Fruit fly (Drosophila melanogaster) whole organism, embryonic: Measurements from ENCODE around the gene CG4660.

ENCODE experiments used
- CG12391 ChIP-seq: fragments of 200-800 bp; sonication (Bioruptor generic); optimal IDR thresholded peaks from 3 replicates; lab custom pipeline; 2018; ENCODE audit warnings: missing biosample characterization, mild to moderate bottlenecking, missing genetic modification characterization, moderate library complexity
- CG13296 ChIP-seq: fragments of 200-800 bp; sonication (Bioruptor generic); optimal IDR thresholded peaks from 3 replicates; lab custom pipeline; 2018; ENCODE audit warnings: missing biosample characterization, mild to moderate bottlenecking, missing genetic modification characterization
- CG15011 ChIP-seq: fragments of 200-800 bp; sonication (Bioruptor generic); optimal IDR thresholded peaks from 3 replicates; lab custom pipeline; 2018; ENCODE audit warnings: missing biosample characterization, mild to moderate bottlenecking, missing genetic modification characterization
- CG17361 ChIP-seq: fragments of 200-800 bp; sonication (Bioruptor generic); IDR thresholded peaks from 3 replicates; pipeline ENCODE4 v1.3.6; 2022; ENCODE audit warnings: missing biosample characterization, missing genetic modification characterization
- CG18262 ChIP-seq: fragments of 200-800 bp; optimal IDR thresholded peaks from 3 replicates; lab custom pipeline; 2019; ENCODE audit warnings: missing biosample characterization, mild to moderate bottlenecking, missing genetic modification characterization, moderate library complexity
- CG18764 ChIP-seq: fragments of 200-800 bp; sonication (Bioruptor generic); optimal IDR thresholded peaks from 3 replicates; lab custom pipeline; 2016; ENCODE audit warnings: missing biosample characterization, missing genetic modification characterization
- CG3065 ChIP-seq: fragments of 200-800 bp; sonication (Bioruptor generic); optimal IDR thresholded peaks from 2 replicates; lab custom pipeline; 2016; ENCODE audit warnings: missing biosample characterization, missing genetic modification characterization
- CG31441 ChIP-seq: fragments of 200-800 bp; sonication (Bioruptor generic); IDR thresholded peaks from 2 replicates; pipeline ENCODE4 v1.3.6; 2022; ENCODE audit warnings: missing biosample characterization, missing genetic modification characterization
- CG42726 ChIP-seq: fragments of 200-800 bp; sonication (Bioruptor generic); IDR thresholded peaks from 2 replicates; pipeline ENCODE4 v1.3.6; 2022; ENCODE audit warnings: missing biosample characterization, missing genetic modification characterization; ENCODE audit not compliant: partially characterized antibody
- CG4730 ChIP-seq: fragments of 200-800 bp; sonication (Bioruptor generic); IDR thresholded peaks from 2 replicates; pipeline ENCODE4 v1.3.6; 2022; ENCODE audit warnings: missing biosample characterization, missing genetic modification characterization
- CG6765 ChIP-seq: fragments of 200-800 bp; sonication (Bioruptor generic); optimal IDR thresholded peaks from 3 replicates; lab custom pipeline; 2017; ENCODE audit warnings: missing biosample characterization, mild to moderate bottlenecking, missing genetic modification characterization
- CG6813 ChIP-seq: fragments of 200-800 bp; sonication (Bioruptor generic); optimal IDR thresholded peaks from 2 replicates; lab custom pipeline; 2017; ENCODE audit warnings: missing biosample characterization, missing genetic modification characterization, mild to moderate bottlenecking, moderate library complexity, missing genetic modification reagents
- CG7372 ChIP-seq: fragments of 200-800 bp; sonication (Bioruptor generic); IDR thresholded peaks from 2 replicates; pipeline ENCODE4 v1.3.6; 2022; ENCODE audit warnings: missing biosample characterization, missing genetic modification characterization
- CG8765 ChIP-seq: fragments of 200-800 bp; sonication (Bioruptor generic); IDR thresholded peaks from 2 replicates; pipeline ENCODE4 v1.3.6; 2022; ENCODE audit warnings: missing biosample characterization, missing genetic modification characterization
- CG8944 ChIP-seq: fragments of 200-800 bp; sonication (Bioruptor generic); optimal IDR thresholded peaks from 3 replicates; lab custom pipeline; 2016; ENCODE audit warnings: missing biosample characterization, missing genetic modification characterization
- CG9727 ChIP-seq: fragments of 200-800 bp; sonication (Bioruptor generic); optimal IDR thresholded peaks from 3 replicates; lab custom pipeline; 2017; ENCODE audit warnings: missing biosample characterization, mild to moderate bottlenecking, missing genetic modification characterization
- CG9797 ChIP-seq: fragments of 200-800 bp; sonication (Bioruptor generic); optimal IDR thresholded peaks from 3 replicates; lab custom pipeline; 2018; ENCODE audit warnings: missing biosample characterization, mild to moderate bottlenecking, missing genetic modification characterization
- CG9876 ChIP-seq: fragments of 200-800 bp; sonication (Bioruptor generic); optimal IDR thresholded peaks from 2 replicates; lab custom pipeline; 2016; ENCODE audit warnings: missing biosample characterization, missing genetic modification characterization
- D19A ChIP-seq: fragments of 200-800 bp; optimal IDR thresholded peaks from 3 replicates; lab custom pipeline; 2019; ENCODE audit warnings: missing biosample characterization, mild to moderate bottlenecking, missing genetic modification characterization, moderate library complexity
- Dip3 ChIP-seq: fragments of 200-800 bp; sonication (Bioruptor generic); optimal IDR thresholded peaks from 3 replicates; lab custom pipeline; 2016; ENCODE audit warnings: missing biosample characterization, missing genetic modification characterization
- ERR ChIP-seq: fragments of 200-800 bp; sonication (Bioruptor generic); optimal IDR thresholded peaks from 2 replicates; lab custom pipeline; 2016; ENCODE audit warnings: missing biosample characterization, missing genetic modification characterization
- Jarid2 ChIP-seq: fragments of 200-800 bp; sonication (Bioruptor generic); optimal IDR thresholded peaks from 3 replicates; lab custom pipeline; 2017; ENCODE audit warnings: mild to moderate bottlenecking, missing biosample characterization, missing genetic modification reagents, missing genetic modification characterization
- MTF-1 ChIP-seq: fragments of 200-800 bp; sonication (Bioruptor generic); optimal IDR thresholded peaks from 2 replicates; lab custom pipeline; 2018; ENCODE audit warnings: missing biosample characterization, mild to moderate bottlenecking, missing genetic modification characterization, borderline replicate concordance
- Mad ChIP-seq: fragments of 200-800 bp; sonication (Bioruptor generic); optimal IDR thresholded peaks from 2 replicates; lab custom pipeline; 2016; ENCODE audit warnings: missing biosample characterization, missing genetic modification characterization
- NfI ChIP-seq: fragments of 200-800 bp; sonication (Bioruptor generic); optimal IDR thresholded peaks from 3 replicates; lab custom pipeline; 2018; ENCODE audit warnings: missing biosample characterization, mild to moderate bottlenecking, missing genetic modification characterization, moderate library complexity
- Pdp1 ChIP-seq, 2 experiments: fragments of 200-800 bp; sonication (Bioruptor generic); optimal IDR thresholded peaks; 3 replicates each; lab custom pipeline; 2016; ENCODE audit warnings: missing biosample characterization in 2 of 2, missing genetic modification characterization in 2 of 2, mild to moderate bottlenecking in 1 of 2, moderate library complexity in 1 of 2
- Poxn ChIP-seq: fragments of 200-800 bp; sonication (Bioruptor generic); IDR thresholded peaks from 2 replicates; pipeline ENCODE4 v1.3.6; 2022; ENCODE audit warnings: missing biosample characterization, missing genetic modification characterization
- Rfx ChIP-seq: fragments of 200-800 bp; sonication (Bioruptor generic); IDR thresholded peaks from 2 replicates; pipeline ENCODE4 v1.3.6; 2022; ENCODE audit warnings: missing biosample characterization, missing genetic modification characterization
- Rx ChIP-seq: fragments of 200-800 bp; sonication (Bioruptor generic); IDR thresholded peaks from 2 replicates; pipeline ENCODE4 v1.3.6; 2022; ENCODE audit warnings: missing biosample characterization, missing genetic modification characterization
- Sox102F ChIP-seq: fragments of 200-800 bp; sonication (Bioruptor generic); optimal IDR thresholded peaks from 2 replicates; lab custom pipeline; 2018; ENCODE audit warnings: missing biosample characterization, mild to moderate bottlenecking, missing genetic modification characterization, moderate library complexity
- ac ChIP-seq: fragments of 200-800 bp; sonication (Bioruptor generic); optimal IDR thresholded peaks from 3 replicates; lab custom pipeline; 2017; ENCODE audit warnings: missing biosample characterization, mild to moderate bottlenecking, missing genetic modification characterization
- az2 ChIP-seq: fragments of 200-800 bp; sonication (Bioruptor generic); optimal IDR thresholded peaks from 3 replicates; lab custom pipeline; 2016; ENCODE audit warnings: missing biosample characterization, missing genetic modification characterization
- cg ChIP-seq: fragments of 200-800 bp; sonication (Bioruptor generic); optimal IDR thresholded peaks from 3 replicates; lab custom pipeline; 2019; ENCODE audit warnings: missing biosample characterization, mild to moderate bottlenecking, missing genetic modification characterization, moderate library complexity
- crp ChIP-seq, 2 experiments: fragments of 200-800 bp; sonication (Bioruptor generic); optimal IDR thresholded peaks; 2 replicates in 1 of 2; 3 replicates in 1 of 2; lab custom pipeline; 2017; ENCODE audit warnings: missing biosample characterization in 2 of 2, missing genetic modification characterization in 2 of 2, mild to moderate bottlenecking in 1 of 2, moderate library complexity in 1 of 2
- cwo ChIP-seq: fragments of 200-800 bp; sonication (Bioruptor generic); optimal IDR thresholded peaks from 3 replicates; lab custom pipeline; 2017; ENCODE audit warnings: missing biosample characterization, missing genetic modification characterization, mild to moderate bottlenecking, moderate library complexity, missing genetic modification reagents
- danr ChIP-seq: fragments of 200-800 bp; sonication (Bioruptor generic); IDR thresholded peaks from 2 replicates; pipeline ENCODE4 v1.3.6; 2022; ENCODE audit warnings: missing biosample characterization, missing genetic modification characterization
- dati ChIP-seq: fragments of 200-800 bp; sonication (Bioruptor generic); IDR thresholded peaks from 2 replicates; pipeline ENCODE4 v1.3.6; 2022; ENCODE audit warnings: missing biosample characterization, missing genetic modification characterization
- dimm ChIP-seq: fragments of 200-800 bp; sonication (Bioruptor generic); IDR thresholded peaks from 2 replicates; pipeline ENCODE4 v1.3.6; 2022; ENCODE audit warnings: missing biosample characterization, missing genetic modification characterization
- dysf ChIP-seq: fragments of 200-800 bp; sonication (Bioruptor generic); IDR thresholded peaks from 3 replicates; pipeline ENCODE4 v1.3.6; 2022; ENCODE audit warnings: missing biosample characterization, missing genetic modification characterization
- fd3F ChIP-seq: fragments of 200-800 bp; sonication (Bioruptor generic); optimal IDR thresholded peaks from 2 replicates; lab custom pipeline; 2018; ENCODE audit warnings: missing biosample characterization, mild to moderate bottlenecking, missing genetic modification characterization, moderate library complexity
- gsb ChIP-seq: fragments of 200-800 bp; sonication (Bioruptor generic); IDR thresholded peaks from 2 replicates; pipeline ENCODE4 v1.3.6; 2022; ENCODE audit warnings: missing biosample characterization, missing genetic modification characterization
- hbn ChIP-seq: fragments of 200-800 bp; sonication (Bioruptor generic); IDR thresholded peaks from 2 replicates; pipeline ENCODE4 v1.3.6; 2022; ENCODE audit warnings: missing biosample characterization, missing genetic modification characterization; ENCODE audit not compliant: partially characterized antibody
- jing ChIP-seq: fragments of 200-800 bp; sonication (Bioruptor generic); optimal IDR thresholded peaks from 2 replicates; lab custom pipeline; 2018; ENCODE audit warnings: missing biosample characterization, mild to moderate bottlenecking, missing genetic modification characterization
- mld ChIP-seq: fragments of 200-800 bp; sonication (Bioruptor generic); IDR thresholded peaks from 3 replicates; pipeline ENCODE4 v1.3.6; 2022; ENCODE audit warnings: missing biosample characterization, missing genetic modification characterization; ENCODE audit not compliant: partially characterized antibody
- org-1 ChIP-seq: fragments of 200-800 bp; sonication (Bioruptor generic); optimal IDR thresholded peaks from 2 replicates; lab custom pipeline; 2017; ENCODE audit warnings: missing biosample characterization, missing genetic modification characterization
- pb ChIP-seq: fragments of 200-800 bp; sonication (Bioruptor generic); optimal IDR thresholded peaks from 3 replicates; lab custom pipeline; 2016; ENCODE audit warnings: missing biosample characterization, missing genetic modification characterization
- pita ChIP-seq: fragments of 200-800 bp; sonication (Bioruptor generic); optimal IDR thresholded peaks from 2 replicates; lab custom pipeline; 2017; ENCODE audit warnings: missing biosample characterization, mild to moderate bottlenecking, missing genetic modification characterization
- run ChIP-seq: fragments of 200-800 bp; sonication (Bioruptor generic); optimal IDR thresholded peaks from 3 replicates; lab custom pipeline; 2018; ENCODE audit warnings: missing biosample characterization, mild to moderate bottlenecking, missing genetic modification characterization
- toy ChIP-seq: fragments of 200-800 bp; sonication (Bioruptor generic); IDR thresholded peaks from 2 replicates; pipeline ENCODE4 v1.3.6; 2022; ENCODE audit warnings: missing biosample characterization, missing genetic modification characterization
- zf30C ChIP-seq: fragments of 200-800 bp; sonication (Bioruptor generic); optimal IDR thresholded peaks from 3 replicates; lab custom pipeline; 2018; ENCODE audit warnings: missing biosample characterization, mild to moderate bottlenecking, missing genetic modification characterization

The CG4660 gene

DNA sequence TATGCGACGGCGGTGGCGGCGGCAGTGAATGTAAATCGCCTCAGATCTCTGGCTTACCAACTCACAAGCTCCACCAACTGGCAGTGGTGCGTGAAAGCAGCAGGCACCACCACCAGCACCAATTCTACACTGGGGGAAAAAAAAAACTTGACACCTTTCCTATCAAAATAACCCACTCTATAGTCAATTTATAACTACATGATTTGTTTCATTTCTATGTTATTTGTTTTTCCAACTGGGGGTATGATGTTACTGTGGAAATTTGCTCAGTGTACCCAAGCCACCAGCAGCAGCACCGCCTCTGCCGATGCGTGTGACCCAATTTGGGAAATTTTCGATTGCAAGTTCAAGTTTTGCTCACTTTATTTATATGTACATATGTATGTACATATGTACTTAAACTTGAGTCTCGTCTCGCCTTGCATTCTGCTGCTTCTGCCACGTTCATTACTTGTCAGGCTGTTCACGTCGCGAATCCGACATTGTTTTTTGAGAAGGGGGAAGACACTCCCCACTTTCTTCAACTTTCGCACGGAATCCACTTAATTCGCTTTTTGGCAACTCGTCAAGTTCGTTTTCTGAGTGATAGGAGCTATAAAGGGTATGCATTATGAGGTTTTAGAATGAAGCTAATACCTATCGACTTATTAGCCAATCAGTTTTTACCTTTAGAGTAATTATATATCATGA is 21.9 kb downstream of the CG4660 start (continued):
- no peak for TF ChIP-seq CG18764 (GFP tag; lab: Kevin White, UChicago)
- no peak for TF ChIP-seq CG4730 (GFP tag; lab: Robert Waterston, UW)
- peak; percentile 67 for TF ChIP-seq Sox102F
- TF ChIP-seq Rfx (GFP tag; lab: Robert Waterston, UW), result no peak
- no peak for TF ChIP-seq zf30C (GFP tag; lab: Kevin White, UChicago)
- TF ChIP-seq CG7372 (GFP tag; lab: Robert Waterston, UW), result no peak
- TF ChIP-seq CG12391 (tag; lab: Kevin White, UChicago), result peak; percentile 18
- no peak for TF ChIP-seq org-1 (GFP tag; lab: Kevin White, UChicago)
- no peak for TF ChIP-seq CG18262 (tag; lab: Kevin White, UChicago)
- no peak for TF ChIP-seq jing
- no peak for TF ChIP-seq Jarid2
- no peak for TF ChIP-seq CG6765 (GFP tag; lab: Kevin White, UChicago)
- TF ChIP-seq az2 (GFP tag; lab: Kevin White, UChicago), result peak; percentile 34
- TF ChIP-seq CG9727 (GFP tag; lab: Kevin White, UChicago), result no peak
- TF ChIP-seq crp (GFP tag; optimal IDR thresholded peaks at IDR 0.05; lab: Kevin White, UChicago), result no peak
- TF ChIP-seq Mad (GFP tag; lab: Kevin White, UChicago), result no peak
- TF ChIP-seq CG6813, result no peak
- TF ChIP-seq toy (GFP tag; lab: Robert Waterston, UW), result no peak
- 0 out of 3 replicates have a peak, but pooled peaks have one; percentile 16 for TF ChIP-seq CG17361 (GFP tag; lab: Robert Waterston, UW)
- TF ChIP-seq pita (GFP tag; lab: Kevin White, UChicago), result no peak
- TF ChIP-seq run, result no peak
- no peak for TF ChIP-seq CG8765 (GFP tag; lab: Robert Waterston, UW)
- peak; percentile 42; the same call in 1 of the 2 replicates for TF ChIP-seq dimm (GFP tag; lab: Robert Waterston, UW)
- peak; percentile 20; the same call in 1 of the 2 replicates for TF ChIP-seq Rx (GFP tag; lab: Robert Waterston, UW)
- no peak for TF ChIP-seq mld (GFP tag; lab: Robert Waterston, UW)
- TF ChIP-seq fd3F, result no peak
- TF ChIP-seq NfI (GFP tag; lab: Kevin White, UChicago), result no peak
- no peak for TF ChIP-seq CG9797 (GFP tag; lab: Kevin White, UChicago)
- no peak for TF ChIP-seq CG13296
- no peak for TF ChIP-seq D19A (tag; lab: Kevin White, UChicago)
- no peak for TF ChIP-seq ERR (GFP tag; lab: Kevin White, UChicago)
- no peak for TF ChIP-seq CG8944
- TF ChIP-seq dysf, result peak; percentile 47; the same call in 2 of the 3 replicates
- no peak for TF ChIP-seq CG3065
- TF ChIP-seq Pdp1 (GFP tag; optimal IDR thresholded peaks at IDR 0.05; lab: Kevin White, UChicago), result peak in 1 of 2 experiments; percentile 6
- TF ChIP-seq ac (GFP tag; lab: Kevin White, UChicago), result no peak
- no peak for TF ChIP-seq Dip3 (GFP tag; lab: Kevin White, UChicago)
- no peak for TF ChIP-seq dati (GFP tag; lab: Robert Waterston, UW)
- TF ChIP-seq gsb (GFP tag; lab: Robert Waterston, UW), result no peak
- no peak for TF ChIP-seq danr (GFP tag; lab: Robert Waterston, UW)
- TF ChIP-seq CG42726 (GFP tag; lab: Robert Waterston, UW), result no peak
- TF ChIP-seq cwo (GFP tag; lab: Kevin White, UChicago), result no peak
- no peak for TF ChIP-seq MTF-1 (GFP tag; lab: Kevin White, UChicago)
- TF ChIP-seq CG15011 (GFP tag; lab: Kevin White, UChicago), result no peak
- TF ChIP-seq hbn (GFP tag; lab: Robert Waterston, UW), result no peak
- no peak for TF ChIP-seq cg (GFP tag; lab: Kevin White, UChicago)
- TF ChIP-seq Poxn (GFP tag; lab: Robert Waterston, UW), result no peak
- TF ChIP-seq CG31441 (GFP tag; lab: Robert Waterston, UW), result peak; percentile 38; the same call in 1 of the 2 replicates
- no peak for TF ChIP-seq pb (GFP tag; lab: Kevin White, UChicago)
- no peak for TF ChIP-seq CG9876
